Worm (Caenorhabditis elegans): ENCODE data around the gene H04D03.2.

ce11 chrIII:10463653-10464052, 21.4 kb upstream of the H04D03.2 start:
- TF ChIP-seq aptf-2 (GFP tag; conservative IDR thresholded peaks at IDR 0.05) (no peak), unc-130 (GFP tag; optimal IDR thresholded peaks at IDR 0.05) (no peak), akir-1 (GFP tag; optimal IDR thresholded peaks at IDR 0.05) (no peak), ekl-4 (GFP tag; IDR thresholded peaks at IDR 0.05) (peak; percentile 18; the same call in 1 of the 2 replicates), repo-1 (tag; optimal IDR thresholded peaks at IDR 0.05) (no peak), lin-35 (GFP tag; optimal IDR thresholded peaks at IDR 0.05) (no peak)
